Worm (Caenorhabditis elegans) whole organism, mixed stage, embryonic: ENCODE data around the gene srbc-83.

Experiments used
- ceh-43 ChIP-seq: fragments of 200-800 bp; sonication (Bioruptor generic); optimal IDR thresholded peaks from 2 replicates; lab custom pipeline; 2018; ENCODE audit warnings: mild to moderate bottlenecking, missing genetic modification characterization, moderate library complexity, missing compliant biosample characterization
- lin-13 ChIP-seq: fragments of 150-350 bp; optimal IDR thresholded peaks from 2 replicates; lab custom pipeline; 2014; ENCODE audit warnings: missing biosample characterization, missing genetic modification characterization
- lsy-2 ChIP-seq: fragments of 150-350 bp; optimal IDR thresholded peaks from 2 replicates; lab custom pipeline; 2014; ENCODE audit warnings: missing biosample characterization, missing genetic modification characterization
- nhr-28 ChIP-seq: fragments of 150-350 bp; optimal IDR thresholded peaks from 2 replicates; lab custom pipeline; 2014; ENCODE audit warnings: missing biosample characterization, missing genetic modification characterization
- nhr-76 ChIP-seq: sonication (generic microtip); optimal IDR thresholded peaks from 2 replicates; lab custom pipeline; 2017; ENCODE audit warnings: missing biosample characterization, missing genetic modification characterization
- pha-4 ChIP-seq: fragments of 150-350 bp; optimal IDR thresholded peaks from 2 replicates; lab custom pipeline; 2018; ENCODE audit warnings: missing biosample characterization, missing genetic modification reagents, missing genetic modification characterization
- sem-2 ChIP-seq: fragments of 200-800 bp; sonication (Bioruptor generic); optimal IDR thresholded peaks from 2 replicates; lab custom pipeline; 2018; ENCODE audit warnings: mild to moderate bottlenecking, missing genetic modification characterization, missing compliant biosample characterization
- zip-8 ChIP-seq: fragments of 150-350 bp; optimal IDR thresholded peaks from 2 replicates; lab custom pipeline; 2014; ENCODE audit warnings: missing biosample characterization, missing genetic modification characterization

ce11 chrV:16328849-16329248, 31.7 kb downstream of the srbc-83 start, which contains the start of gene F57G8.7:
- no peak for TF ChIP-seq lin-13 (tag; lab: Kevin White, UChicago)
- TF ChIP-seq pha-4 (tag; lab: Kevin White, UChicago) = no peak
- TF ChIP-seq nhr-28 (tag; lab: Kevin White, UChicago) = no peak
- no peak for TF ChIP-seq lsy-2 (tag; lab: Kevin White, UChicago)
- TF ChIP-seq ceh-43 (GFP tag; lab: Kevin White, UChicago) = no peak
- no peak for TF ChIP-seq nhr-76 (tag; lab: Kevin White, UChicago)
- no peak for TF ChIP-seq zip-8 (tag; lab: Kevin White, UChicago)
- no peak for TF ChIP-seq sem-2
